Fruit fly (Drosophila melanogaster) whole organism: ENCODE measurements around the gene C1GalTA.

Experiments used
- CG8478 ChIP-seq: fragments of >200 bp; optimal IDR thresholded peaks from 2 replicates; lab custom pipeline; 2018; ENCODE audit warnings: inconsistent platforms
- Dll ChIP-seq: fragments of >200 bp; optimal IDR thresholded peaks from 2 replicates; lab custom pipeline; 2017
- EcR ChIP-seq, 2 experiments: fragments of >200 bp; optimal IDR thresholded peaks; 2 replicates each; lab custom pipeline; 2017; ENCODE audit warnings: missing biosample characterization in 2 of 2, missing genetic modification characterization in 2 of 2, missing genetic modification reagents in 2 of 2
- pan ChIP-seq: fragments of >200 bp; optimal IDR thresholded peaks from 2 replicates; lab custom pipeline; 2017
- psq ChIP-seq: fragments of >200 bp; optimal IDR thresholded peaks from 2 replicates; lab custom pipeline; 2017
- usp ChIP-seq: fragments of >200 bp; optimal IDR thresholded peaks from 2 replicates; lab custom pipeline; 2017; ENCODE audit warnings: missing biosample characterization, missing genetic modification characterization, mixed read lengths

DNA sequence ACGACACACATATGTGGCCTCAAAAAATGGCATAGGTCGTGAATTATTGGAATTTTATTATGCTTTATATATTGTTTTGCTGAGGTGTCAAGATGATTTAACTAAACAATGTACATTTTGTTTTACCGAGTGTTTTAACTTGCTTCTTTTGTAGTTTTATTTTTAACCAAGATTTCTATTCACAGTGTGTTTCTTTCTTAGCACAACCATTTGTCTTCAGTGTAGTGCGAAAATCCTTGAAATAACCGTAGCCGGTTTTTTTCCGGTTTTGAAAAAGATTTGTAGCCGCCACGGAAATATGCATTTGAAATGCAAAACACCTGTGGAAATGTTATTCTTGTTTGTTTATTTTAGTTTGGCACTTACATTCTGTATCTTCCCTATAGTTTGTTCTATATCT is 6.1 kb upstream of the C1GalTA start:
- TF ChIP-seq pan, result no peak
- TF ChIP-seq psq (lab: Kevin White, UChicago), result no peak
- no peak for TF ChIP-seq Dll (lab: Kevin White, UChicago)
- no peak for TF ChIP-seq usp (GFP tag; lab: Kevin White, UChicago)
- no peak for TF ChIP-seq CG8478
- TF ChIP-seq EcR (GFP tag; optimal IDR thresholded peaks at IDR 0.05; lab: Kevin White, UChicago), result no peak
